Worm (Caenorhabditis elegans) whole organism, L4 larva: Measurements from ENCODE around the gene C29A12.6.

Source experiments
- F26F4.8 ChIP-seq: fragments of 200-800 bp; sonication (Bioruptor generic); conservative IDR thresholded peaks from 2 replicates; pipeline ENCODE4 v1.3.6; 2022; ENCODE audit warnings: missing genetic modification characterization, missing compliant biosample characterization
- F44E2.7 ChIP-seq: fragments of 200-800 bp; sonication (Bioruptor generic); IDR thresholded peaks from 2 replicates; pipeline ENCODE4 v2.1.2; 2022; ENCODE audit warnings: missing genetic modification characterization, missing compliant biosample characterization
- F49E8.2 ChIP-seq: sonication (generic microtip); optimal IDR thresholded peaks from 2 replicates; lab custom pipeline; 2016; ENCODE audit warnings: missing compliant biosample characterization, mild to moderate bottlenecking, missing genetic modification characterization, borderline replicate concordance
- Y105C5A.15 ChIP-seq: fragments of 200-800 bp; sonication (Bioruptor generic); IDR thresholded peaks from 2 replicates; pipeline ENCODE4 v1.3.6; 2022; ENCODE audit warnings: missing genetic modification characterization, missing compliant biosample characterization
- Y5F2A.4 ChIP-seq: fragments of 200-800 bp; sonication (Bioruptor generic); optimal IDR thresholded peaks from 2 replicates; lab custom pipeline; 2018; ENCODE audit warnings: mild to moderate bottlenecking, missing genetic modification characterization, missing compliant biosample characterization
- ZK546.5 ChIP-seq, 2 experiments: sonication (generic microtip); optimal IDR thresholded peaks; 2 replicates each; lab custom pipeline; 2017; ENCODE audit warnings: missing biosample characterization in 2 of 2, missing genetic modification characterization in 2 of 2
- aha-1 ChIP-seq: fragments of 150-350 bp; peaks from one replicate; lab custom pipeline; 2014; ENCODE audit warnings: missing biosample characterization, missing genetic modification characterization
- ama-1 ChIP-seq: fragments of 150-350 bp; optimal IDR thresholded peaks from 2 replicates; lab custom pipeline; 2014; ENCODE audit warnings: inconsistent platforms, mixed read lengths
- ceh-20 ChIP-seq: fragments of 200-800 bp; sonication (Bioruptor generic); IDR thresholded peaks from 2 replicates; pipeline ENCODE4 v1.3.6; 2022; ENCODE audit warnings: missing genetic modification reagents, missing genetic modification characterization, missing compliant biosample characterization
- ceh-32 ChIP-seq: sonication (generic microtip); optimal IDR thresholded peaks from 2 replicates; lab custom pipeline; 2016; ENCODE audit warnings: mild to moderate bottlenecking, missing genetic modification characterization, missing compliant biosample characterization; ENCODE audit not compliant: poor library complexity
- ceh-44 ChIP-seq: fragments of 200-800 bp; sonication (Bioruptor generic); IDR thresholded peaks from 2 replicates; pipeline ENCODE4 v1.3.6; 2022; ENCODE audit warnings: missing genetic modification reagents, missing genetic modification characterization, missing compliant biosample characterization
- ceh-62 ChIP-seq: sonication (generic microtip); optimal IDR thresholded peaks from 2 replicates; lab custom pipeline; 2017; ENCODE audit warnings: missing biosample characterization, missing genetic modification characterization
- ceh-82 ChIP-seq: sonication (generic microtip); optimal IDR thresholded peaks from 2 replicates; lab custom pipeline; 2017; ENCODE audit warnings: missing biosample characterization, missing genetic modification characterization
- ces-1 ChIP-seq: fragments of 150-350 bp; sonication (generic microtip); optimal IDR thresholded peaks from 4 replicates; lab custom pipeline; 2014; ENCODE audit warnings: missing biosample characterization, missing genetic modification reagents, missing genetic modification characterization
- daf-12 ChIP-seq: fragments of 150-350 bp; optimal IDR thresholded peaks from 2 replicates; lab custom pipeline; 2014; ENCODE audit warnings: missing biosample characterization, missing genetic modification reagents, missing genetic modification characterization
- daf-16 ChIP-seq, 3 experiments: sonication (generic microtip); optimal IDR thresholded peaks; 2 replicates each; lab custom pipeline; 2016 to 2017; ENCODE audit warnings: missing genetic modification characterization in 3 of 3, missing genetic modification reagents in 3 of 3, mild to moderate bottlenecking in 2 of 3, missing compliant biosample characterization in 2 of 3, missing biosample characterization in 1 of 3, moderate library complexity in 1 of 3
- dmd-6 ChIP-seq: fragments of 200-800 bp; sonication (Bioruptor generic); IDR thresholded peaks from 2 replicates; pipeline ENCODE4 v1.3.6; 2022; ENCODE audit warnings: missing genetic modification reagents, missing genetic modification characterization, missing compliant biosample characterization
- dmd-9 ChIP-seq: fragments of 200-800 bp; sonication (Bioruptor generic); IDR thresholded peaks from 2 replicates; pipeline ENCODE4 v1.3.6; 2022; ENCODE audit warnings: missing genetic modification reagents, missing genetic modification characterization, missing compliant biosample characterization
- dve-1 ChIP-seq: sonication (generic microtip); optimal IDR thresholded peaks from 2 replicates; lab custom pipeline; 2017; ENCODE audit warnings: antibody characterized with exemption, mild to moderate bottlenecking, missing genetic modification characterization, missing compliant biosample characterization; ENCODE audit not compliant: insufficient read depth
- egl-43 ChIP-seq: fragments of 200-800 bp; sonication (Bioruptor generic); IDR thresholded peaks from 2 replicates; pipeline ENCODE4 v1.3.6; 2022; ENCODE audit warnings: missing genetic modification reagents, missing genetic modification characterization, missing compliant biosample characterization
- hif-1 ChIP-seq, 2 experiments: sonication (generic microtip); optimal IDR thresholded peaks; 2 replicates each; lab custom pipeline; 2016 to 2017; ENCODE audit warnings: missing compliant biosample characterization in 2 of 2, missing genetic modification characterization in 2 of 2, missing genetic modification reagents in 2 of 2, missing genotype in 2 of 2, mild to moderate bottlenecking in 1 of 2
- hlh-30 ChIP-seq: sonication (generic microtip); optimal IDR thresholded peaks from 2 replicates; lab custom pipeline; 2017; ENCODE audit warnings: antibody characterized with exemption, mild to moderate bottlenecking, missing genetic modification characterization, missing compliant biosample characterization; ENCODE audit not compliant: insufficient read depth
- jun-1 ChIP-seq: fragments of 150-350 bp; optimal IDR thresholded peaks from 2 replicates; lab custom pipeline; 2014; ENCODE audit warnings: missing biosample characterization, missing genetic modification reagents, missing genetic modification characterization
- lin-38 ChIP-seq: fragments of 200-800 bp; sonication (Bioruptor generic); IDR thresholded peaks from 2 replicates; pipeline ENCODE4 v1.3.6; 2022; ENCODE audit warnings: missing genetic modification reagents, missing genetic modification characterization, missing compliant biosample characterization
- lin-39 ChIP-seq: fragments of 150-350 bp; optimal IDR thresholded peaks from 2 replicates; lab custom pipeline; 2014; ENCODE audit warnings: missing biosample characterization, missing genetic modification reagents, missing genetic modification characterization
- lir-3 ChIP-seq: sonication (generic microtip); optimal IDR thresholded peaks from 2 replicates; lab custom pipeline; 2016; ENCODE audit warnings: mild to moderate bottlenecking, missing genetic modification characterization, missing compliant biosample characterization
- madf-5 ChIP-seq, 2 experiments: fragments of 200-800 bp; sonication (Bioruptor generic); IDR thresholded peaks; 2 replicates each; pipeline ENCODE4 v1.3.6; 2022; ENCODE audit warnings: missing compliant biosample characterization in 2 of 2, missing genetic modification characterization in 2 of 2
- madf-9 ChIP-seq: fragments of 200-800 bp; sonication (Bioruptor generic); conservative IDR thresholded peaks from 2 replicates; pipeline ENCODE4 v1.3.6; 2022; ENCODE audit warnings: missing genetic modification reagents, missing genetic modification characterization, missing compliant biosample characterization
- mdt-29 ChIP-seq: fragments of 200-800 bp; sonication (Bioruptor generic); IDR thresholded peaks from 2 replicates; pipeline ENCODE4 v1.3.6; 2022; ENCODE audit warnings: missing genetic modification reagents, missing genetic modification characterization, missing compliant biosample characterization
- mxl-2 ChIP-seq: fragments of 200-800 bp; sonication (Bioruptor generic); conservative IDR thresholded peaks from 2 replicates; pipeline ENCODE4 v1.3.6; 2022; ENCODE audit warnings: missing genetic modification reagents, missing genetic modification characterization, missing compliant biosample characterization
- mxl-3 ChIP-seq: fragments of 200-800 bp; sonication (Bioruptor generic); optimal IDR thresholded peaks from 2 replicates; lab custom pipeline; 2018; ENCODE audit warnings: mild to moderate bottlenecking, missing genetic modification characterization, missing compliant biosample characterization
- nhr-10 ChIP-seq: fragments of 150-350 bp; optimal IDR thresholded peaks from 2 replicates; lab custom pipeline; 2014; ENCODE audit warnings: missing biosample characterization, missing genetic modification characterization
- nhr-48 ChIP-seq: sonication (generic microtip); optimal IDR thresholded peaks from 2 replicates; lab custom pipeline; 2016; ENCODE audit warnings: mild to moderate bottlenecking, missing genetic modification characterization, missing compliant biosample characterization
- nhr-77 ChIP-seq: fragments of 150-350 bp; optimal IDR thresholded peaks from 2 replicates; lab custom pipeline; 2014; ENCODE audit warnings: missing biosample characterization, missing genetic modification characterization
- php-3 ChIP-seq: fragments of 200-800 bp; sonication (Bioruptor generic); IDR thresholded peaks from 2 replicates; pipeline ENCODE4 v1.3.6; 2022; ENCODE audit warnings: missing genetic modification reagents, missing genetic modification characterization, missing compliant biosample characterization
- pqm-1 ChIP-seq: sonication (generic microtip); optimal IDR thresholded peaks from 2 replicates; lab custom pipeline; 2017; ENCODE audit warnings: missing biosample characterization, missing genetic modification characterization
- set-16 ChIP-seq: fragments of 200-800 bp; sonication (Bioruptor generic); IDR thresholded peaks from 2 replicates; pipeline ENCODE4 v1.3.6; 2022; ENCODE audit warnings: missing genetic modification reagents, missing genetic modification characterization, missing compliant biosample characterization
- skn-1 ChIP-seq: fragments of 150-350 bp; optimal IDR thresholded peaks from 2 replicates; lab custom pipeline; 2014; ENCODE audit warnings: missing biosample characterization, missing genetic modification characterization
- spr-3 ChIP-seq: fragments of 200-800 bp; sonication (Bioruptor generic); optimal IDR thresholded peaks from 2 replicates; lab custom pipeline; 2018; ENCODE audit warnings: mild to moderate bottlenecking, missing genetic modification characterization, missing compliant biosample characterization
- unc-39 ChIP-seq: sonication (generic microtip); optimal IDR thresholded peaks from 2 replicates; lab custom pipeline; 2017; ENCODE audit warnings: missing biosample characterization, missing genetic modification characterization
- unc-62 ChIP-seq, 3 experiments: fragments of 150-350 bp in 1 of 3; sonication (generic microtip); optimal IDR thresholded peaks in 2 of 3; peaks in 1 of 3; 1 replicate in 1 of 3; 2 replicates in 2 of 3; lab custom pipeline; 2014 to 2017; ENCODE audit warnings: missing biosample characterization in 3 of 3, missing genetic modification characterization in 3 of 3, missing genetic modification reagents in 3 of 3, missing genotype in 1 of 3
- vab-7 ChIP-seq: fragments of 200-800 bp; sonication (Bioruptor generic); IDR thresholded peaks from 2 replicates; pipeline ENCODE4 v1.3.6; 2022; ENCODE audit warnings: missing genetic modification reagents, missing genetic modification characterization, missing compliant biosample characterization
- zag-1 ChIP-seq: fragments of 150-350 bp; optimal IDR thresholded peaks from 2 replicates; lab custom pipeline; 2014; ENCODE audit warnings: missing biosample characterization, missing genetic modification characterization
- zfp-3 ChIP-seq: fragments of 200-800 bp; sonication (Bioruptor generic); conservative IDR thresholded peaks from 2 replicates; pipeline ENCODE4 v1.3.6; 2022; ENCODE audit warnings: missing genetic modification reagents, missing genetic modification characterization, missing compliant biosample characterization
- zip-2 ChIP-seq: fragments of 150-350 bp; optimal IDR thresholded peaks from 2 replicates; lab custom pipeline; 2014; ENCODE audit warnings: missing biosample characterization, missing genetic modification characterization
- ztf-7 ChIP-seq: fragments of 150-350 bp; optimal IDR thresholded peaks from 2 replicates; lab custom pipeline; 2014; ENCODE audit warnings: missing biosample characterization, missing genetic modification characterization

C29A12.6 gene

DNA sequence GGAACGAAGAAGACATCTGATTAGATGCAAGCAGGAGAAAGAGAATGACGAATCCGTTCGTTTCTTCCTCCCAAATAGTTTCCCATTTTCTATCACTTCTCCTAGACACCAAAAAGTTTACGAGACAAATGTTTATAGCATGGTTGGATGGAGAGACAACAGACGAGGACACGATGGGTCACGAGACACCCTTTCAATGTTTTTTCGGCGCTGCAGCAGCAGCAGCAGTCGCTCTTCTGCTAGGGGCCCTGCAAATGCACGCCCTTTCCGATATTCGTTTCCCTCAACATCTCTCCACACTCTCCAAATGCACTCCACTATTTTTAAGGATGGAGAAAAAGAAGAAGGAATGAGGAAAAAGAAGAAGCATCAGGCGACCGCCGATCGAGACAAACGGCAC lies 11.3 kb downstream of the C29A12.6 start (continued):
- TF ChIP-seq daf-12 (tag; lab: Kevin White, UChicago): no peak
- no peak for TF ChIP-seq mdt-29 (GFP tag; lab: Robert Waterston, UW)
- peak; percentile 14; the same call in 1 of the 2 replicates for TF ChIP-seq lin-38 (GFP tag; lab: Robert Waterston, UW)
- TF ChIP-seq hlh-30 (tag; lab: Kevin White, UChicago): peak; percentile 84
- no peak for TF ChIP-seq unc-39 (tag; lab: Kevin White, UChicago)
- TF ChIP-seq mxl-2: no peak
- TF ChIP-seq madf-5 (GFP tag; IDR thresholded peaks at IDR 0.05; lab: Robert Waterston, UW): no peak

DNA sequence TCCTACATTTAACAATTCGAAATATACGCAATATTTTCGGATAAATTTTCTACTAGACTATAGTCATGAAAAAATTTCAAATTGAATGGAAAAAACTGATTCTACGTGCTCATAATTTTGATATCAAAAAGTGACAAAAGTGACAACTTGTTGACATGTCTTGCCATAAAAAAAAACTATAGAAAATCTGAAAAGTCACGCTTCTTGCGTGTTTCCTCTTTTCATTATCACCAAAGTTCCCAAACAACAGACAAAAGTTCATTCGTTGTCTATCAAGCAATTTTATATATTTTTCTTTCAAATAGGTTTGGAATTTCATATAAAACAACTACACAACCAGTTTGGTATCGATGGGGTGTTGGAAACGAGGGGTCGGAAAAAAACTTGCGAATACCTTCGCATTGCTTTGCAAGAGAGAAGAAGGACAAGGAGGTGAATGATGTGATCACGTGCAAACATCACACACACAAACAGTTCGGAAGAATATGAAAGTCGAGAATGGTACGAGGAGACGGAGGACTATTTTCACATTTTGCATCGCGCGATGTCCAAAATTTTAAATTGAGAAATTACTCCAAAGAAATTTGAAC lies 12.2 kb downstream of the C29A12.6 start:
- TF ChIP-seq unc-62 (GFP tag; optimal IDR thresholded peaks at IDR 0.05 in 1 of 2; lab: Kevin White, UChicago) (peak in 1 of 2 experiments; percentile 71), unc-62 (tag; optimal IDR thresholded peaks at IDR 0.05; lab: Kevin White, UChicago) (no peak), php-3 (GFP tag; lab: Robert Waterston, UW) (0 out of 2 replicates have a peak, but pooled peaks have one; percentile 39), jun-1 (no peak), daf-16 (GFP tag; optimal IDR thresholded peaks at IDR 0.05; lab: Kevin White, UChicago) (no peak), daf-16 (tag; optimal IDR thresholded peaks at IDR 0.05; lab: Kevin White, UChicago) (peak; percentile 77), mxl-3 (GFP tag; lab: Kevin White, UChicago) (peak; percentile 32), hlh-30 (tag; lab: Kevin White, UChicago) (peak; percentile 73), lin-39 (tag; lab: Kevin White, UChicago) (no peak), F26F4.8 (no peak), aha-1 (tag; lab: Kevin White, UChicago) (peak; percentile 80), dmd-6 (peak; percentile 84), dve-1 (peak; percentile 9), skn-1 (tag; lab: Kevin White, UChicago) (no peak)

DNA sequence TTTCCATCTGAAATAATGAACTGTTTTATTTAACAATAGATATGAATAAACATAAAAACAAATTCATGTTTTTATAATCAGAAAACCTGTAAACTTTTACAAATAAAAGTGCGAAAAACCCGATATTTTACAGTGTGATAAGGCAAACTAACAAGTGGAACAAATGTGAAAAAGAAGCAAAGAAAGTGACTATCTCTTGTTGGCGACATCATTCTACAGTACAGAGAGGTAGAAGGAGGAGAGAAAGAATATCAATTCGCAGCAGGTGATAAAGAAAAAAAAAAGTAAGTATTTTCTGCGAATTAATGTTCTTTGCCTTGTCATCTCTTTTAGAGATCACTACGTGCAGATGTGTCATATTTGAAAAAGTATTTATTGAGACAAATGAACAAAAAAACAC lies 12.8 kb downstream of the C29A12.6 start:
- TF ChIP-seq Y105C5A.15 (GFP tag; lab: Robert Waterston, UW) (no peak), spr-3 (GFP tag; lab: Kevin White, UChicago) (no peak), dmd-9 (GFP tag; lab: Robert Waterston, UW) (no peak), Y5F2A.4 (GFP tag; lab: Kevin White, UChicago) (no peak), ces-1 (GFP tag; lab: Kevin White, UChicago) (no peak), daf-12 (tag; lab: Kevin White, UChicago) (no peak), ZK546.5 (tag; optimal IDR thresholded peaks at IDR 0.05; lab: Kevin White, UChicago) (no peak), egl-43 (GFP tag; lab: Robert Waterston, UW) (no peak), vab-7 (GFP tag; lab: Robert Waterston, UW) (no peak), unc-62 (GFP tag; optimal IDR thresholded peaks at IDR 0.05 in 1 of 2; lab: Kevin White, UChicago) (peak in 1 of 2 experiments; percentile 2), unc-62 (tag; optimal IDR thresholded peaks at IDR 0.05; lab: Kevin White, UChicago) (no peak), set-16 (GFP tag; lab: Robert Waterston, UW) (no peak), ceh-44 (GFP tag; lab: Robert Waterston, UW) (no peak), zip-2 (tag; lab: Kevin White, UChicago) (no peak), nhr-10 (tag; lab: Kevin White, UChicago) (no peak), ceh-62 (tag; lab: Kevin White, UChicago) (no peak), ceh-32 (tag; lab: Kevin White, UChicago) (no peak), madf-9 (GFP tag; lab: Robert Waterston, UW) (no peak), F26F4.8 (no peak), zag-1 (tag; lab: Kevin White, UChicago) (no peak), pqm-1 (tag; lab: Kevin White, UChicago) (peak; percentile 94), ceh-82 (tag; lab: Kevin White, UChicago) (no peak), php-3 (GFP tag; lab: Robert Waterston, UW) (peak; percentile 60; the same call in 1 of the 2 replicates), ama-1 (lab: Kevin White, UChicago) (no peak), nhr-48 (tag; lab: Kevin White, UChicago) (peak; percentile 36), lin-39 (tag; lab: Kevin White, UChicago) (no peak), zfp-3 (GFP tag; lab: Robert Waterston, UW) (no peak), hif-1 (tag; optimal IDR thresholded peaks at IDR 0.05; lab: Kevin White, UChicago) (peak in 1 of 2 experiments; percentile 33), F44E2.7 (GFP tag; lab: Robert Waterston, UW) (no peak), nhr-77 (peak; percentile 69), ztf-7 (tag; lab: Kevin White, UChicago) (no peak), ceh-20 (no peak), lir-3 (tag; lab: Kevin White, UChicago) (no peak), F49E8.2 (tag; lab: Kevin White, UChicago) (no peak)
